Worm (Caenorhabditis elegans): ENCODE measurements around the gene klp-6.

ce11 chrIII:5025136-5025629 is 5.5 kb upstream of the klp-6 start:
- TF ChIP-seq ref-1 (GFP tag; conservative IDR thresholded peaks at IDR 0.05) (no peak), ztf-23 (GFP tag; IDR thresholded peaks at IDR 0.05) (no peak; the same call in 1 of the 2 replicates), med-1 (GFP tag; optimal IDR thresholded peaks at IDR 0.05; ENCODE audit: insufficient read depth) (no peak), ztf-29 (GFP tag; IDR thresholded peaks at IDR 0.05) (no peak), klf-2 (GFP tag; conservative IDR thresholded peaks at IDR 0.05) (no peak), flt-1 (GFP tag; IDR thresholded peaks at IDR 0.05) (no peak), tab-1 (GFP tag; IDR thresholded peaks at IDR 0.05) (no peak)
